Worm (Caenorhabditis elegans) whole organism, late embryonic: ENCODE measurements around the gene hsp-17.

Experiments used
- T23F11.4 ChIP-seq: fragments of 200-800 bp; sonication (Bioruptor generic); optimal IDR thresholded peaks from 2 replicates; lab custom pipeline; 2018; ENCODE audit warnings: mild to moderate bottlenecking, missing genetic modification characterization, missing compliant biosample characterization
- ahr-1 ChIP-seq: sonication (generic microtip); optimal IDR thresholded peaks from 2 replicates; lab custom pipeline; 2016; ENCODE audit warnings: missing genetic modification characterization, missing compliant biosample characterization
- nhr-11 ChIP-seq: fragments of 150-350 bp; optimal IDR thresholded peaks from 2 replicates; lab custom pipeline; 2014; ENCODE audit warnings: missing biosample characterization, missing genetic modification characterization
- npax-4 ChIP-seq: sonication (generic microtip); optimal IDR thresholded peaks from 2 replicates; lab custom pipeline; 2016; ENCODE audit warnings: missing genetic modification characterization, missing compliant biosample characterization
- pqm-1 ChIP-seq: sonication (generic microtip); optimal IDR thresholded peaks from 2 replicates; lab custom pipeline; 2016; ENCODE audit warnings: missing genetic modification characterization, missing compliant biosample characterization
- syd-9 ChIP-seq: sonication (generic microtip); optimal IDR thresholded peaks from 2 replicates; lab custom pipeline; 2016; ENCODE audit warnings: mild to moderate bottlenecking, missing genetic modification characterization, moderate library complexity, missing compliant biosample characterization
- ztf-16 ChIP-seq: sonication (generic microtip); optimal IDR thresholded peaks from 2 replicates; lab custom pipeline; 2017; ENCODE audit warnings: missing genetic modification characterization, missing compliant biosample characterization

DNA sequence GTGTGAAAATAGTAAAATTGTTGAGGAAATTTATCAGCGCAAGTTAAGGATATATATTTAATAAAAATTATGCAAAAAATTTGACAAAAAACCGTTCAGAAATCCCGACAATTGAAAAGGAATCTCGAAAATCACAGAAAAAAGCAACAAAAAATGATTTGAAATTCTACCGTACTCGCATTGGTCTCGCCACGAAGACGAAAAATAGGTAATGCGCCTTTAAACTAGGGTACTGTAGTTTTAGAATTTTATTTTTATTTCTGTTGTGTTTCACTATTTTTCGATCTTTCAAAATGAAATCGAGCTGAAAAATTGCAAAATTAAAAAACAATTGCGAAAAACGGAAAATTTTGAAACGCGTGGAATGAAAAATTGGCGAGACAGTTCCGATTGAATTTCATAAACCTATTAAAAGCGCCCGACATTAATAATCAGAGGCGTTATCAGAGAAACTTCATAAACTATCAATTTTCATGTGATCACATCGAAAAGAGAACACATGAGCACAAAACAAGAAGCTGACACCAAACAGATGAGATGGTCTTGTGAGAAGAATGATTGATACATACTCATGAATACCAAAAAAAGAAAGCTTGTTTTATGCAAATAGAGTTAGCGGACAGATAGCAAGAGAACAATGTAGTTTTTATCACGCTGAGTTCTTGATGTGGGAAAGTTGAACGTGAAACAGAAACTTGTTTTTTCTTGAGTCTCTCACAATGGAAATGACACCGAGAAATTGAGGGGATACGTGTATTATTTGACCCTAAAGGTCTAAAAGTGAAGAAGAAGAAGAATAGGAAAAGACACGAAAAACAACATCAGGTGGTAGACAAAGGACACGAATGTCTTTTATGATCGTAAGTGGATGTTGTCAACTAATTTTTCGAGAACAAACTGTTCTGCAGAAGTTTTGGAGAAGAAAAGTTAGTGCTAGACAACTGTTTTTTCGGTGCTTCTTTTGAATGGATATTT, 39.4 kb upstream of the hsp-17 start:
- TF ChIP-seq ztf-16 (tag; lab: Kevin White, UChicago) (no peak), T23F11.4 (no peak), npax-4 (tag; lab: Kevin White, UChicago) (no peak), ahr-1 (no peak), nhr-11 (no peak), pqm-1 (tag; lab: Kevin White, UChicago) (no peak), syd-9 (tag; lab: Kevin White, UChicago) (no peak)
